Worm (Caenorhabditis elegans): Measurements from ENCODE around the gene C27B7.6.

- TF ChIP-seq unc-62 (GFP tag; optimal IDR thresholded peaks at IDR 0.05) (no peak), nhr-23 (tag; optimal IDR thresholded peaks at IDR 0.05) (no peak), mml-1 (tag; optimal IDR thresholded peaks at IDR 0.05) (no peak), lin-15B (tag; optimal IDR thresholded peaks at IDR 0.05) (no peak), daf-12 (tag; optimal IDR thresholded peaks at IDR 0.05) (no peak), pha-4 (tag; optimal IDR thresholded peaks at IDR 0.05) (no peak), unc-39 (tag; optimal IDR thresholded peaks at IDR 0.05) (no peak), ama-1 (optimal IDR thresholded peaks at IDR 0.05) (no peak), pqm-1 (tag; optimal IDR thresholded peaks at IDR 0.05) (no peak), ztf-11 (tag; optimal IDR thresholded peaks at IDR 0.05) (no peak)
Observed at ce11 chrIV:8881181-8881580, 25.0 kb downstream of the C27B7.6 start, which contains the start of gene C09G9.8.
